Worm (Caenorhabditis elegans): ENCODE data around the gene ttyh-1.

Gene ttyh-1

ce11 chrX:11384534-11385441 is 16.3 kb downstream of the ttyh-1 start, which contains the start of the genes F08B12.11 and prmn-1:
Gene F08B12.11, plus strand, starts transcription at chrX:11385054.
Gene prmn-1, plus strand, starts transcription at chrX:11385084.
- TF ChIP-seq C34B4.2 (tag; optimal IDR thresholded peaks at IDR 0.05): no peak
- no peak for TF ChIP-seq egl-13 (tag; optimal IDR thresholded peaks at IDR 0.05)
- no peak for TF ChIP-seq nhr-20 (tag; optimal IDR thresholded peaks at IDR 0.05)
- TF ChIP-seq zag-1 (tag; optimal IDR thresholded peaks at IDR 0.05): no peak
- no peak for TF ChIP-seq tlp-1 (tag; optimal IDR thresholded peaks at IDR 0.05)
- no peak for TF ChIP-seq efl-1 (optimal IDR thresholded peaks at IDR 0.05)
- TF ChIP-seq efl-1 (GFP tag; optimal IDR thresholded peaks at IDR 0.05 in 1 of 2): no peak
- no peak for TF ChIP-seq ztf-11 (tag; optimal IDR thresholded peaks at IDR 0.05)
- no peak for TF ChIP-seq sptf-1 (tag; optimal IDR thresholded peaks at IDR 0.05)
- TF ChIP-seq lin-14 (GFP tag; optimal IDR thresholded peaks at IDR 0.05): peak; percentile 24
- no peak for TF ChIP-seq hpl-2 (GFP tag; optimal IDR thresholded peaks at IDR 0.05)
- TF ChIP-seq lin-39 (tag; optimal IDR thresholded peaks at IDR 0.05): no peak
- no peak for TF ChIP-seq jun-1 (tag; optimal IDR thresholded peaks at IDR 0.05)
- no peak for TF ChIP-seq swsn-7 (tag; optimal IDR thresholded peaks at IDR 0.05)
- TF ChIP-seq nhr-237 (tag; optimal IDR thresholded peaks at IDR 0.05): no peak
- no peak for TF ChIP-seq Y116A8C.19 (tag; optimal IDR thresholded peaks at IDR 0.05; ENCODE audit: borderline replicate concordance)
- no peak for TF ChIP-seq ztf-4 (tag; optimal IDR thresholded peaks at IDR 0.05)
- TF ChIP-seq blmp-1 (tag; optimal IDR thresholded peaks at IDR 0.05): peak; percentile 56

- no peak for TF ChIP-seq hlh-17 (GFP tag; optimal IDR thresholded peaks at IDR 0.05; ENCODE audit: borderline replicate concordance)
- TF ChIP-seq unc-30 (tag; optimal IDR thresholded peaks at IDR 0.05): no peak
- TF ChIP-seq nhr-85 (tag): peak; percentile 83
- peak; percentile 51 for TF ChIP-seq lin-14 (GFP tag; optimal IDR thresholded peaks at IDR 0.05)
- TF ChIP-seq pqm-1 (tag; optimal IDR thresholded peaks at IDR 0.05): no peak
- TF ChIP-seq C16A3.4 (tag; optimal IDR thresholded peaks at IDR 0.05): no peak
- TF ChIP-seq unc-62 (GFP tag; optimal IDR thresholded peaks at IDR 0.05): no peak
These were observed 17.4 kb downstream of the ttyh-1 start for ce11 chrX:11385916-11386315.

- TF ChIP-seq nhr-28 (tag; optimal IDR thresholded peaks at IDR 0.05) (no peak), ceh-63 (GFP tag; optimal IDR thresholded peaks at IDR 0.05) (no peak), unc-86 (tag; optimal IDR thresholded peaks at IDR 0.05) (no peak), lir-3 (tag; optimal IDR thresholded peaks at IDR 0.05; ENCODE audit: poor library complexity) (no peak), mab-9 (GFP tag; IDR thresholded peaks at IDR 0.05) (no peak), nhr-11 (tag; optimal IDR thresholded peaks at IDR 0.05) (no peak), xbp-1 (tag; optimal IDR thresholded peaks at IDR 0.05) (no peak), fkh-10 (GFP tag; optimal IDR thresholded peaks at IDR 0.05) (peak; percentile 97), hlh-4 (tag; optimal IDR thresholded peaks at IDR 0.05) (no peak), isw-1 (GFP tag; IDR thresholded peaks at IDR 0.05) (no peak), snpc-4 (tag; optimal IDR thresholded peaks at IDR 0.05) (no peak), C04F5.9 (tag; optimal IDR thresholded peaks at IDR 0.05) (no peak), Y116A8C.19 (tag; optimal IDR thresholded peaks at IDR 0.05; ENCODE audit: borderline replicate concordance) (no peak), ces-1 (GFP tag; optimal IDR thresholded peaks at IDR 0.05) (peak; percentile 39), ceh-88 (GFP tag; IDR thresholded peaks at IDR 0.05) (no peak), irx-1 (tag; optimal IDR thresholded peaks at IDR 0.05) (peak; percentile 1), blmp-1 (tag; optimal IDR thresholded peaks at IDR 0.05) (peak; percentile 35), ceh-82 (tag; optimal IDR thresholded peaks at IDR 0.05) (no peak), lin-14 (GFP tag; optimal IDR thresholded peaks at IDR 0.05) (peak; percentile 73), dsc-1 (tag; optimal IDR thresholded peaks at IDR 0.05) (no peak), lin-39 (tag; optimal IDR thresholded peaks at IDR 0.05) (no peak), hlh-17 (GFP tag; optimal IDR thresholded peaks at IDR 0.05; ENCODE audit: borderline replicate concordance) (no peak), skn-1 (tag; optimal IDR thresholded peaks at IDR 0.05) (no peak), zip-4 (GFP tag; optimal IDR thresholded peaks at IDR 0.05) (no peak), lin-35 (GFP tag; optimal IDR thresholded peaks at IDR 0.05) (no peak), fkh-8 (tag; optimal IDR thresholded peaks at IDR 0.05) (no peak), unc-98 (GFP tag; IDR thresholded peaks at IDR 0.05) (no peak), nhr-19 (GFP tag; conservative IDR thresholded peaks at IDR 0.05) (no peak), egl-13 (tag; optimal IDR thresholded peaks at IDR 0.05) (no peak), ceh-8 (GFP tag; optimal IDR thresholded peaks at IDR 0.05) (no peak), nhr-71 (tag; optimal IDR thresholded peaks at IDR 0.05) (no peak)
These were observed 18.4 kb downstream of the ttyh-1 start for ce11 chrX:11386903-11387302.

Data from whole organism, L1 larva.